Worm (Caenorhabditis elegans) whole organism, L3 larva: ENCODE results near the gene C06A1.3.

Experiments used
- egl-27 ChIP-seq: sonication (generic microtip); optimal IDR thresholded peaks from 4 replicates; lab custom pipeline; 2017; ENCODE audit warnings: missing biosample characterization, missing genetic modification reagents, missing genetic modification characterization
- nhr-23 ChIP-seq: fragments of 150-350 bp; optimal IDR thresholded peaks from 2 replicates; lab custom pipeline; 2014; ENCODE audit warnings: missing biosample characterization, missing genetic modification reagents, missing genetic modification characterization
- nhr-76 ChIP-seq: fragments of 150-350 bp; sonication (generic microtip); optimal IDR thresholded peaks from 5 replicates; lab custom pipeline; 2014; ENCODE audit warnings: missing biosample characterization, missing genetic modification characterization
- nhr-77 ChIP-seq: fragments of 150-350 bp; optimal IDR thresholded peaks from 2 replicates; lab custom pipeline; 2014; ENCODE audit warnings: missing biosample characterization, missing genetic modification characterization
- pqm-1 ChIP-seq: fragments of 150-350 bp; optimal IDR thresholded peaks from 2 replicates; lab custom pipeline; 2017; ENCODE audit warnings: missing biosample characterization, missing genetic modification characterization, inconsistent platforms
- skn-1 ChIP-seq: fragments of 150-350 bp; optimal IDR thresholded peaks from 2 replicates; lab custom pipeline; 2014; ENCODE audit warnings: missing biosample characterization, missing genetic modification characterization
- tbx-2 ChIP-seq: sonication (generic microtip); optimal IDR thresholded peaks from 2 replicates; lab custom pipeline; 2016; ENCODE audit warnings: mild to moderate bottlenecking, missing genetic modification characterization, missing compliant biosample characterization
- unc-62 ChIP-seq: fragments of 150-350 bp; sonication (generic microtip); optimal IDR thresholded peaks from 4 replicates; lab custom pipeline; 2014; ENCODE audit warnings: missing biosample characterization, missing genetic modification reagents, missing genetic modification characterization
- ztf-11 ChIP-seq: fragments of 150-350 bp; optimal IDR thresholded peaks from 2 replicates; lab custom pipeline; 2014; ENCODE audit warnings: missing biosample characterization, missing genetic modification characterization

ce11 chrII:10539232-10539631 is 32.8 kb upstream of the C06A1.3 start, which contains the start of gene R166.3:
- TF ChIP-seq nhr-76, result no peak
- TF ChIP-seq egl-27, result no peak
- TF ChIP-seq unc-62, result no peak
- TF ChIP-seq skn-1, result no peak
- TF ChIP-seq tbx-2 (tag; lab: Kevin White, UChicago), result no peak
- TF ChIP-seq nhr-23 (tag; lab: Kevin White, UChicago), result no peak
- no peak for TF ChIP-seq ztf-11 (tag; lab: Kevin White, UChicago)
- no peak for TF ChIP-seq nhr-77
- TF ChIP-seq pqm-1, result no peak
